Worm (Caenorhabditis elegans) whole organism, L4 larva: Measurements from ENCODE around the gene D2007.2.

Experiments
- F49E8.2 ChIP-seq: sonication (generic microtip); optimal IDR thresholded peaks from 2 replicates; lab custom pipeline; 2016; ENCODE audit warnings: missing compliant biosample characterization, mild to moderate bottlenecking, missing genetic modification characterization, borderline replicate concordance
- Y5F2A.4 ChIP-seq: fragments of 200-800 bp; sonication (Bioruptor generic); optimal IDR thresholded peaks from 2 replicates; lab custom pipeline; 2018; ENCODE audit warnings: mild to moderate bottlenecking, missing genetic modification characterization, missing compliant biosample characterization
- Y75B8A.6 ChIP-seq: fragments of 200-800 bp; sonication (Bioruptor generic); IDR thresholded peaks from 2 replicates; pipeline ENCODE4 v1.3.6; 2022; ENCODE audit warnings: missing genetic modification reagents, missing genetic modification characterization, missing compliant biosample characterization
- aha-1 ChIP-seq: fragments of 150-350 bp; peaks from one replicate; lab custom pipeline; 2014; ENCODE audit warnings: missing biosample characterization, missing genetic modification characterization
- aly-2 ChIP-seq: sonication (generic microtip); optimal IDR thresholded peaks from 2 replicates; lab custom pipeline; 2018; ENCODE audit warnings: missing biosample characterization, missing genetic modification characterization
- cey-2 ChIP-seq: sonication (generic microtip); optimal IDR thresholded peaks from 3 replicates; lab custom pipeline; 2017; ENCODE audit warnings: missing genetic modification characterization, mild to moderate bottlenecking, missing compliant biosample characterization, antibody characterized with exemption, borderline replicate concordance; ENCODE audit not compliant: insufficient read depth
- daf-19 ChIP-seq: fragments of 200-800 bp; sonication (Bioruptor generic); conservative IDR thresholded peaks from 2 replicates; pipeline ENCODE4 v1.3.6; 2022; ENCODE audit warnings: missing genetic modification characterization, missing compliant biosample characterization
- dmd-8 ChIP-seq: fragments of 200-800 bp; sonication (Bioruptor generic); IDR thresholded peaks from 2 replicates; pipeline ENCODE4 v1.3.6; 2022; ENCODE audit warnings: missing genetic modification characterization, missing compliant biosample characterization
- dpl-1 ChIP-seq: fragments of 150-350 bp; optimal IDR thresholded peaks from 2 replicates; lab custom pipeline; 2014; ENCODE audit warnings: missing biosample characterization, missing genetic modification reagents, missing genetic modification characterization
- duxl-1 ChIP-seq: sonication (generic microtip); optimal IDR thresholded peaks from 2 replicates; lab custom pipeline; 2016; ENCODE audit warnings: mild to moderate bottlenecking, missing genetic modification characterization, moderate library complexity, missing compliant biosample characterization; ENCODE audit not compliant: poor library complexity
- dve-1 ChIP-seq: sonication (generic microtip); optimal IDR thresholded peaks from 2 replicates; lab custom pipeline; 2017; ENCODE audit warnings: antibody characterized with exemption, mild to moderate bottlenecking, missing genetic modification characterization, missing compliant biosample characterization; ENCODE audit not compliant: insufficient read depth
- egl-27 ChIP-seq: sonication (generic microtip); optimal IDR thresholded peaks from 3 replicates; lab custom pipeline; 2017; ENCODE audit warnings: missing biosample characterization, missing genetic modification reagents, missing genetic modification characterization
- fkh-10 ChIP-seq: fragments of 150-350 bp; optimal IDR thresholded peaks from 2 replicates; lab custom pipeline; 2014; ENCODE audit warnings: missing biosample characterization, missing genetic modification reagents, missing genetic modification characterization
- fos-1 ChIP-seq: fragments of 150-350 bp; optimal IDR thresholded peaks from 2 replicates; lab custom pipeline; 2014; ENCODE audit warnings: missing biosample characterization, missing genetic modification characterization
- gei-8 ChIP-seq: fragments of 200-800 bp; sonication (Bioruptor generic); optimal IDR thresholded peaks from 2 replicates; lab custom pipeline; 2018; ENCODE audit warnings: mild to moderate bottlenecking, missing genetic modification characterization, missing compliant biosample characterization
- lir-3 ChIP-seq: sonication (generic microtip); optimal IDR thresholded peaks from 2 replicates; lab custom pipeline; 2016; ENCODE audit warnings: mild to moderate bottlenecking, missing genetic modification characterization, missing compliant biosample characterization
- lsy-2 ChIP-seq, 2 experiments: fragments of 150-350 bp in 1 of 2; sonication (generic microtip) in 1 of 2; optimal IDR thresholded peaks; 2 replicates each; lab custom pipeline; 2014 to 2017; ENCODE audit warnings: missing biosample characterization in 2 of 2, missing genetic modification characterization in 2 of 2
- madf-5 ChIP-seq, 2 experiments: fragments of 200-800 bp; sonication (Bioruptor generic); IDR thresholded peaks; 2 replicates each; pipeline ENCODE4 v1.3.6; 2022; ENCODE audit warnings: missing compliant biosample characterization in 2 of 2, missing genetic modification characterization in 2 of 2
- mdl-1 ChIP-seq, 2 experiments: fragments of 150-350 bp in 1 of 2; sonication (generic microtip) in 1 of 2; optimal IDR thresholded peaks; 2 replicates each; lab custom pipeline; 2014 to 2017; ENCODE audit warnings: missing biosample characterization in 2 of 2, missing genetic modification characterization in 2 of 2
- mdt-29 ChIP-seq: fragments of 200-800 bp; sonication (Bioruptor generic); IDR thresholded peaks from 2 replicates; pipeline ENCODE4 v1.3.6; 2022; ENCODE audit warnings: missing genetic modification reagents, missing genetic modification characterization, missing compliant biosample characterization
- mxl-3 ChIP-seq: fragments of 200-800 bp; sonication (Bioruptor generic); optimal IDR thresholded peaks from 2 replicates; lab custom pipeline; 2018; ENCODE audit warnings: mild to moderate bottlenecking, missing genetic modification characterization, missing compliant biosample characterization
- nhr-10 ChIP-seq: fragments of 150-350 bp; optimal IDR thresholded peaks from 2 replicates; lab custom pipeline; 2014; ENCODE audit warnings: missing biosample characterization, missing genetic modification characterization
- nhr-11 ChIP-seq: fragments of 150-350 bp; optimal IDR thresholded peaks from 2 replicates; lab custom pipeline; 2014; ENCODE audit warnings: missing biosample characterization, missing genetic modification characterization
- nhr-237 ChIP-seq: sonication (generic microtip); optimal IDR thresholded peaks from 2 replicates; lab custom pipeline; 2017; ENCODE audit warnings: missing biosample characterization, missing genetic modification characterization
- nhr-28 ChIP-seq: fragments of 150-350 bp; optimal IDR thresholded peaks from 2 replicates; lab custom pipeline; 2014; ENCODE audit warnings: missing biosample characterization, missing genetic modification characterization
- nhr-41 ChIP-seq: fragments of 200-800 bp; sonication (Bioruptor generic); IDR thresholded peaks from 2 replicates; pipeline ENCODE4 v1.3.6; 2022; ENCODE audit warnings: missing genetic modification reagents, missing genetic modification characterization, missing compliant biosample characterization
- nhr-48 ChIP-seq: sonication (generic microtip); optimal IDR thresholded peaks from 2 replicates; lab custom pipeline; 2016; ENCODE audit warnings: mild to moderate bottlenecking, missing genetic modification characterization, missing compliant biosample characterization
- nhr-77 ChIP-seq: fragments of 150-350 bp; optimal IDR thresholded peaks from 2 replicates; lab custom pipeline; 2014; ENCODE audit warnings: missing biosample characterization, missing genetic modification characterization
- pha-4 ChIP-seq, 2 experiments: fragments of 150-350 bp in 1 of 2; fragments of 200-800 bp in 1 of 2; sonication (Bioruptor generic) in 1 of 2; IDR thresholded peaks in 1 of 2; optimal IDR thresholded peaks in 1 of 2; 2 replicates each; pipeline versions ENCODE4 v1.3.6 to Lab custom; 2014 to 2022; ENCODE audit warnings: missing genetic modification characterization in 2 of 2, missing genetic modification reagents in 2 of 2, missing biosample characterization in 1 of 2, missing compliant biosample characterization in 1 of 2
- skn-1 ChIP-seq: fragments of 150-350 bp; optimal IDR thresholded peaks from 2 replicates; lab custom pipeline; 2014; ENCODE audit warnings: missing biosample characterization, missing genetic modification characterization
- snpc-4 ChIP-seq: fragments of 150-350 bp; optimal IDR thresholded peaks from 2 replicates; lab custom pipeline; 2014; ENCODE audit warnings: missing biosample characterization, missing genetic modification characterization
- spr-1 ChIP-seq: sonication (generic microtip); optimal IDR thresholded peaks from 2 replicates; lab custom pipeline; 2016; ENCODE audit warnings: mild to moderate bottlenecking, missing genetic modification characterization, missing compliant biosample characterization
- unc-130 ChIP-seq: sonication (generic microtip); optimal IDR thresholded peaks from 2 replicates; lab custom pipeline; 2016; ENCODE audit warnings: missing genetic modification reagents, missing genetic modification characterization, missing compliant biosample characterization
- unc-62 ChIP-seq, 3 experiments: fragments of 150-350 bp in 1 of 3; sonication (generic microtip); optimal IDR thresholded peaks in 2 of 3; peaks in 1 of 3; 1 replicate in 1 of 3; 2 replicates in 2 of 3; lab custom pipeline; 2014 to 2017; ENCODE audit warnings: missing biosample characterization in 3 of 3, missing genetic modification characterization in 3 of 3, missing genetic modification reagents in 3 of 3, missing genotype in 1 of 3
- zip-2 ChIP-seq: fragments of 150-350 bp; optimal IDR thresholded peaks from 2 replicates; lab custom pipeline; 2014; ENCODE audit warnings: missing biosample characterization, missing genetic modification characterization
- ztf-7 ChIP-seq: fragments of 150-350 bp; optimal IDR thresholded peaks from 2 replicates; lab custom pipeline; 2014; ENCODE audit warnings: missing biosample characterization, missing genetic modification characterization

D2007.2 gene

ce11 chrIII:8182573-8182972 lies 33.8 kb downstream of the D2007.2 start:
- TF ChIP-seq mxl-3 (GFP tag; lab: Kevin White, UChicago) (no peak), nhr-77 (tag; lab: Kevin White, UChicago) (no peak), nhr-10 (tag; lab: Kevin White, UChicago) (no peak), aly-2 (no peak), aha-1 (tag; lab: Kevin White, UChicago) (peak; percentile 90)
- TF ChIP-seq, all 104 proteins: peak for 1

- TF ChIP-seq unc-130 (GFP tag; lab: Kevin White, UChicago) (no peak), zip-2 (tag; lab: Kevin White, UChicago) (no peak), unc-62 (GFP tag; optimal IDR thresholded peaks at IDR 0.05 in 1 of 2; lab: Kevin White, UChicago) (peak in 1 of 2 experiments; percentile 95), unc-62 (tag; optimal IDR thresholded peaks at IDR 0.05; lab: Kevin White, UChicago) (no peak), Y75B8A.6 (no peak)
- TF ChIP-seq, all 104 proteins: peak for 1
Observed at ce11 chrIII:8185130-8185529, 36.4 kb downstream of the D2007.2 start.

DNA sequence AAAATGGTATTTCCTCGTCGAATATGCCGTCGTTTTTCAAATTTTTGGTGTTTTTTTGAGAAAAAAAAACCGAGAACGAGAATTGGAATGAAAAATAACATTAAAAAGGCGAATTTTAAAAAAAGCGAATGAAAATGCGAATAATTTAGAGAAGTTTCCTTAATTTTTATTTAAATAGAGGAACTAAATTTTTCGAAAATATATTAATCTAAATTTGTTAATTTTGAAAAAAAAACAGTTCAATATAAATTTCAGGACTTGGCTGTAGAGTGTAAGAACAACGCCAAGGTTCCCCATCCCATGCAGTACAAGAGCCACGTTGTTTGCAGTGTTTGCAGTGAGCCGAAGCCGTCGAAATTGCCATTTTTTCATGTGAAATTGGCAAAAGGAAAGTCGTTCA lies 41.7 kb downstream of the D2007.2 start, which contains the start of gene C50C3.19:
TSS of gene C50C3.19 (plus strand) at position 301 of the 400 bp plus-strand sequence.
- TF ChIP-seq dpl-1 (GFP tag; lab: Kevin White, UChicago) = no peak
- TF ChIP-seq nhr-41 (GFP tag; lab: Robert Waterston, UW) = no peak
- TF ChIP-seq aly-2 = no peak
- no peak for TF ChIP-seq snpc-4 (tag; lab: Kevin White, UChicago)
- TF ChIP-seq fkh-10 (GFP tag; lab: Kevin White, UChicago) = no peak
- no peak for TF ChIP-seq mxl-3 (GFP tag; lab: Kevin White, UChicago)
- no peak for TF ChIP-seq lir-3 (tag; lab: Kevin White, UChicago)
- TF ChIP-seq nhr-48 (tag; lab: Kevin White, UChicago) = no peak
- TF ChIP-seq pha-4 (GFP tag; IDR thresholded peaks at IDR 0.05; lab: Robert Waterston, UW) = no peak
- TF ChIP-seq pha-4 (tag; optimal IDR thresholded peaks at IDR 0.05; lab: Kevin White, UChicago) = no peak
- no peak for TF ChIP-seq daf-19 (GFP tag; lab: Robert Waterston, UW)
- TF ChIP-seq dmd-8 = no peak
- no peak for TF ChIP-seq lsy-2 (tag; optimal IDR thresholded peaks at IDR 0.05; lab: Kevin White, UChicago)
- no peak for TF ChIP-seq skn-1 (tag; lab: Kevin White, UChicago)
- no peak for TF ChIP-seq egl-27
- TF ChIP-seq cey-2 (tag; lab: Kevin White, UChicago) = no peak
- TF ChIP-seq, all 104 proteins: peak for 0

DNA sequence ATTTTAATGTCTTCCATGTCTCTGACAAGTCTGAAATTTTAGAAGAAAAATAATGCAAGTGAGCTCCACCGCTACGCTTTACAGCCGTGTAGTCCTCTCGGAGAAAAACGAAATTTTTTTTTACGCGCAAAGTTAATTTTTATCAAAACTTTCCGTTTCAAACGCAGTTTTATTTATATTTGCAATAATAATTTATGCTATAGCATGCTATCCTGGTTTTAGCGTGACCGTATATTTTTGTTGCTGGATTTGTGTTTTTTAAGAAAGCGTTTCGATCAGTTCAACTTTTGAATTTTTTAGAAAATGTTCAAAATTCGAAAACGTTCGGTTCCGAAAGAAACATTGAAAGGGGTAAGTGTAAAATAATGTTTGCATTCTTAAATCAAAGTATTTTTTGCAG lies 42.9 kb downstream of the D2007.2 start, which contains the start of gene C50C3.1:
TSS of gene C50C3.1 (plus strand) at position 301 of the 400 bp plus-strand sequence.
- no peak for TF ChIP-seq egl-27
- TF ChIP-seq pha-4 (GFP tag; IDR thresholded peaks at IDR 0.05; lab: Robert Waterston, UW) = no peak
- TF ChIP-seq pha-4 (tag; optimal IDR thresholded peaks at IDR 0.05; lab: Kevin White, UChicago) = no peak
- TF ChIP-seq mdl-1 (tag; optimal IDR thresholded peaks at IDR 0.05; lab: Kevin White, UChicago) = no peak
- TF ChIP-seq Y5F2A.4 = no peak
- TF ChIP-seq zip-2 (tag; lab: Kevin White, UChicago) = no peak
- no peak for TF ChIP-seq nhr-11

DNA sequence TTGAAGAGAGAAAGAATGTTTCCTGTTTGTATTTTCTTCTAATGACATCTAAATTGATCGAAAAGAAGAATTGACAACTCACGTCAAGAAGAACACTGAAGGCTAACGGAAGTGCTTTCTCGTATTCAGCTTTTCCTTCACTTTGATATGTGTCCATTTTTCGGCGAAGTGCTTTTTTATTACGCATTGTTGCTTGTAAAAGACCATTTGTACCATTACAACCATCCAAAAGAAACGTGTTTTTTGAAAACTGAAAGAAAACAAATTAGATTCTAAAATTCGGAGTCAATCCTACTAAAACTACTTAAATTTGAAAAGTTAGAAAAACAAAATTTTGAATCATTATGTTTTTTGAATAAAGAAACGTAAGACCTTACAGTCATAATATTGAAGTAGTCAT lies 50.3 kb downstream of the D2007.2 start:
- TF ChIP-seq gei-8 (no peak), dpl-1 (GFP tag; lab: Kevin White, UChicago) (no peak), unc-62 (GFP tag; optimal IDR thresholded peaks at IDR 0.05 in 1 of 2; lab: Kevin White, UChicago) (peak in 1 of 2 experiments; percentile 93), unc-62 (tag; optimal IDR thresholded peaks at IDR 0.05; lab: Kevin White, UChicago) (no peak), aha-1 (tag; lab: Kevin White, UChicago) (peak; percentile 49), lsy-2 (tag; optimal IDR thresholded peaks at IDR 0.05; lab: Kevin White, UChicago) (no peak), mdt-29 (no peak)

- TF ChIP-seq nhr-10 (tag; lab: Kevin White, UChicago) = no peak
- no peak for TF ChIP-seq nhr-11
- TF ChIP-seq madf-5 (GFP tag; IDR thresholded peaks at IDR 0.05; lab: Robert Waterston, UW) = no peak
- no peak for TF ChIP-seq mdt-29
- no peak for TF ChIP-seq F49E8.2 (tag; lab: Kevin White, UChicago)
- TF ChIP-seq nhr-237 (tag; lab: Kevin White, UChicago) = no peak
- TF ChIP-seq nhr-48 (tag; lab: Kevin White, UChicago) = no peak
- no peak for TF ChIP-seq duxl-1 (tag; lab: Kevin White, UChicago)
- no peak for TF ChIP-seq aly-2
- no peak for TF ChIP-seq fos-1 (tag; lab: Kevin White, UChicago)
- no peak for TF ChIP-seq unc-130 (GFP tag; lab: Kevin White, UChicago)
- TF ChIP-seq spr-1 (tag; lab: Kevin White, UChicago) = no peak
- TF ChIP-seq nhr-28 (tag; lab: Kevin White, UChicago) = no peak
- no peak for TF ChIP-seq ztf-7
- no peak for TF ChIP-seq dve-1 (tag; lab: Kevin White, UChicago)
Observed at ce11 chrIII:8201117-8201516, 52.4 kb downstream of the D2007.2 start, which contains the start of gene unc-36. TSS of gene unc-36 (minus strand) at chrIII:8201217.
